Worm (Caenorhabditis elegans) whole organism, L1 larva: ENCODE measurements around the gene C06B3.6.

Source experiments
- ceh-8 ChIP-seq: fragments of 200-800 bp; sonication (Bioruptor generic); optimal IDR thresholded peaks from 2 replicates; lab custom pipeline; 2018; ENCODE audit warnings: mild to moderate bottlenecking, missing genetic modification characterization, moderate library complexity, missing compliant biosample characterization
- dpl-1 ChIP-seq, 3 experiments: fragments of 150-350 bp in 2 of 3; sonication (generic microtip) in 1 of 3; optimal IDR thresholded peaks; 2 replicates each; lab custom pipeline; 2014 to 2017; ENCODE audit warnings: missing biosample characterization in 3 of 3, missing genetic modification characterization in 3 of 3, missing genetic modification reagents in 3 of 3
- elt-2 ChIP-seq: sonication (generic microtip); optimal IDR thresholded peaks from 2 replicates; lab custom pipeline; 2016; ENCODE audit warnings: missing genetic modification characterization, mild to moderate bottlenecking, inconsistent platforms, missing compliant biosample characterization, missing genetic modification reagents
- fos-1 ChIP-seq: fragments of 150-350 bp; optimal IDR thresholded peaks from 2 replicates; lab custom pipeline; 2014; ENCODE audit warnings: missing biosample characterization, missing genetic modification characterization
- pqm-1 ChIP-seq: sonication (generic microtip); optimal IDR thresholded peaks from 3 replicates; lab custom pipeline; 2017; ENCODE audit warnings: missing biosample characterization, missing genetic modification characterization
- skn-1 ChIP-seq: fragments of 150-350 bp; optimal IDR thresholded peaks from 2 replicates; lab custom pipeline; 2014; ENCODE audit warnings: missing biosample characterization, missing genetic modification characterization
- tlp-1 ChIP-seq: fragments of 150-350 bp; optimal IDR thresholded peaks from 2 replicates; lab custom pipeline; 2014; ENCODE audit warnings: missing biosample characterization, missing genetic modification characterization
- zag-1 ChIP-seq: fragments of 150-350 bp; optimal IDR thresholded peaks from 2 replicates; lab custom pipeline; 2014; ENCODE audit warnings: missing biosample characterization, missing genetic modification characterization

ce11 chrV:13889516-13889915 is 19.3 kb downstream of the C06B3.6 start, which contains the start of gene spp-12:
- TF ChIP-seq fos-1 (tag; lab: Kevin White, UChicago), result no peak
- no peak for TF ChIP-seq elt-2 (tag; lab: Kevin White, UChicago)
- TF ChIP-seq ceh-8 (GFP tag; lab: Kevin White, UChicago), result no peak
- TF ChIP-seq tlp-1 (tag; lab: Kevin White, UChicago), result no peak
- TF ChIP-seq zag-1 (tag; lab: Kevin White, UChicago), result no peak
- TF ChIP-seq dpl-1 (GFP tag; optimal IDR thresholded peaks at IDR 0.05; lab: Kevin White, UChicago), result no peak
- TF ChIP-seq pqm-1 (tag; lab: Kevin White, UChicago), result no peak
- no peak for TF ChIP-seq skn-1 (tag; lab: Kevin White, UChicago)
